Worm (Caenorhabditis elegans): Measurements from ENCODE around the gene egg-2.

Gene egg-2

DNA sequence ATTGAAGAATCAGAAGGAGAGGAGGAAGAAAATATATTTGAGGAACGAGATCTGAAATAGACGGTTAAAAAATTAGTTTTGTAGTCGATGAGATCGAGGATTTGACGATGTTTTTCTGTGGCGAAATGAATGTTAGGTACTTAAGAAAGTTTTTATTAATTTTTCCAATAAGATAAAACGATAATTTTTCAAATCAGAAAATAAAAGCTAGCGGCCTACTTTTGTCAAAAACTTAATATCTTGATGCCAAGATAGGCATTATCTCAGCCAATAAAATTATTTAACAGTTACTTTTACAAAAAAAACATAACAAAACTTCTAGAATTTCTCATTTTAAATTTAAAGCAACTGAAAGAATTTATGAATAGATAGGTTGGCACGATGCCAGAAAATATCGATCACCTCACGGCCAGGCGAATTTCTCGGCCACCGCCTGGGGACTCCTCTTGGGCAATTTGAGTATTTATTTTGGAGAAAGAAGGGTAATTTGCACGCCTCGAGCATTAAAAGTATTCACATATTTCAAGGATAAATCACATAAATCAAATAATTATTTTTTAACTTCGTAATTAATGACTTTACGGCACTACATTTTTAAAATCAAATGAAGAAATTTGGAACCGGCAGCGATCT is 27.4 kb upstream of the egg-2 start, which contains the start of gene fubl-2 (continued):
- peak; percentile 46 for TF ChIP-seq isw-1 (GFP tag; IDR thresholded peaks at IDR 0.05)
- peak; percentile 74 for TF ChIP-seq nhr-20 (tag; optimal IDR thresholded peaks at IDR 0.05)
- no peak for TF ChIP-seq sup-37 (GFP tag; optimal IDR thresholded peaks at IDR 0.05)
- peak; percentile 71 for TF ChIP-seq snu-23 (GFP tag; optimal IDR thresholded peaks at IDR 0.05)
- TF ChIP-seq nhr-76 (tag; optimal IDR thresholded peaks at IDR 0.05): no peak
- TF ChIP-seq ceh-63 (GFP tag; optimal IDR thresholded peaks at IDR 0.05): no peak
- TF ChIP-seq vab-15 (tag; optimal IDR thresholded peaks at IDR 0.05): peak; percentile 51
- peak; percentile 66 for TF ChIP-seq lin-15B (tag; optimal IDR thresholded peaks at IDR 0.05)
- TF ChIP-seq C04F5.9 (tag; optimal IDR thresholded peaks at IDR 0.05): peak; percentile 45
- no peak for TF ChIP-seq lin-39 (tag; optimal IDR thresholded peaks at IDR 0.05)
- peak; percentile 65 for TF ChIP-seq fkh-8 (tag; optimal IDR thresholded peaks at IDR 0.05)
- TF ChIP-seq unc-98 (GFP tag; IDR thresholded peaks at IDR 0.05): no peak; the same call in 1 of the 2 replicates
- TF ChIP-seq ama-1 (optimal IDR thresholded peaks at IDR 0.05): no peak
- peak; percentile 74 for TF ChIP-seq xbp-1 (tag; optimal IDR thresholded peaks at IDR 0.05)
- peak; percentile 83 for TF ChIP-seq nhr-71 (tag; optimal IDR thresholded peaks at IDR 0.05)
- TF ChIP-seq ceh-8 (GFP tag; optimal IDR thresholded peaks at IDR 0.05): no peak
- TF ChIP-seq aha-1 (tag; optimal IDR thresholded peaks at IDR 0.05): no peak
- TF ChIP-seq nhr-77 (tag; optimal IDR thresholded peaks at IDR 0.05): peak; percentile 20
- no peak for TF ChIP-seq tlp-1 (tag; optimal IDR thresholded peaks at IDR 0.05)
- TF ChIP-seq swsn-7 (tag; optimal IDR thresholded peaks at IDR 0.05): peak; percentile 66
- peak; percentile 62 for TF ChIP-seq pax-3 (tag; optimal IDR thresholded peaks at IDR 0.05)
- peak; percentile 6 for TF ChIP-seq skn-1 (tag; optimal IDR thresholded peaks at IDR 0.05)
- peak; percentile 34 for TF ChIP-seq blmp-1 (tag; optimal IDR thresholded peaks at IDR 0.05)
- TF ChIP-seq ceh-82 (tag; optimal IDR thresholded peaks at IDR 0.05): peak; percentile 12 to 45 (median 20)
- TF ChIP-seq efl-1 (optimal IDR thresholded peaks at IDR 0.05): peak; percentile 73 to 74
- TF ChIP-seq efl-1 (GFP tag; optimal IDR thresholded peaks at IDR 0.05 in 1 of 2): peak in 1 of 2 experiments; percentile 51
- TF ChIP-seq ceh-90 (tag; optimal IDR thresholded peaks at IDR 0.05): peak; percentile 52
- peak; percentile 86 for TF ChIP-seq lir-3 (tag; optimal IDR thresholded peaks at IDR 0.05; ENCODE audit: poor library complexity)
- TF ChIP-seq irx-1 (tag; optimal IDR thresholded peaks at IDR 0.05): peak; percentile 51
- TF ChIP-seq zag-1 (tag; optimal IDR thresholded peaks at IDR 0.05): no peak
- no peak for TF ChIP-seq C34B4.2 (tag; optimal IDR thresholded peaks at IDR 0.05)
- TF ChIP-seq aly-2 (tag; optimal IDR thresholded peaks at IDR 0.05): no peak
- TF ChIP-seq fkh-4 (tag; optimal IDR thresholded peaks at IDR 0.05; ENCODE audit: borderline replicate concordance): peak; percentile 54

DNA sequence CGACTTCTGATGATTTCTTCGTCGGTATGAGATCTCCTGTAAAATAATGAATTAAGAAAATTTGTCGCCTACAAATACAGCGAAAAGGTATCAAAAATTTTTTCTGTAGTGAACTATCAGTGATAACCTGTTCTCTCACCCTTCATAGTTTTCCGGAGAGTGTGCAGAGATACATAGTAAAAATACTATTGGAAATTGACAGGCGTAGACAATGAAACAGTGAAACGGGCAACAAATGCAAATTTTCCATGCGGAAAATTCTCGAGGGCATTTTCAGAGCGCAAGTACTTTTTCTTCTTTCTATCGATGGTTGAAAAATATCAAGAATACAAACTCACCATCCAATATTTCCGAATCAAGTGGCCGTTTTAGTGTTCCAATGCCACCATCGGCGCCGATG is 26.8 kb upstream of the egg-2 start:
- TF ChIP-seq elt-2 (tag; optimal IDR thresholded peaks at IDR 0.05): no peak
- peak in 1 of 2 experiments; percentile 13 for TF ChIP-seq efl-1 (optimal IDR thresholded peaks at IDR 0.05)
- TF ChIP-seq efl-1 (GFP tag; optimal IDR thresholded peaks at IDR 0.05 in 1 of 2): peak in 1 of 2 experiments; percentile 91
- no peak for TF ChIP-seq mab-9 (GFP tag; IDR thresholded peaks at IDR 0.05)
- no peak for TF ChIP-seq nhr-20 (tag; optimal IDR thresholded peaks at IDR 0.05)
- no peak for TF ChIP-seq mef-2 (tag; optimal IDR thresholded peaks at IDR 0.05)
- no peak for TF ChIP-seq skn-1 (tag; optimal IDR thresholded peaks at IDR 0.05)
- no peak for TF ChIP-seq mep-1 (tag; optimal IDR thresholded peaks at IDR 0.05)
- TF ChIP-seq sox-4 (tag; optimal IDR thresholded peaks at IDR 0.05): no peak
- TF ChIP-seq ama-1 (optimal IDR thresholded peaks at IDR 0.05): no peak
- no peak for TF ChIP-seq snpc-4 (tag; optimal IDR thresholded peaks at IDR 0.05)
- TF ChIP-seq lin-35 (GFP tag; optimal IDR thresholded peaks at IDR 0.05): peak in 1 of 2 experiments; percentile 32

DNA sequence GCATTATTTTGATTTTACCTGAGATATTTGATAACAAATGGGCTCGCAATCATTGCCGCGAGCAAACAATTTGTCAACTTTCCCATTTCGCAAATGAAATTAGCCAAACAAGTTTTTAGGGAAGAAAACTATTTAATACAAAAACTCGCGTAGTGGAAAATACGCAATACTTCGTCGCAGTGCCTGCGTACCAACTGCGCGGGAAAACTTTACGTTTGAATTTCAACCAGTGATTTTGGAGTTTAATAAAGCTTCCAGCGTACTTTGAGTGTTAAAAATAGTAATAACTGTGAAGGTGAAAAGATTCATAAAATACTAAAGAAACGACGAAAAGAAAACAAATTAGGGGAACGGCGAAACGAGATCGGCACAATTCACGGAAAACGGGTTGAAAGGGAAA is 24.5 kb upstream of the egg-2 start, which contains the start of gene tofu-7:
Gene tofu-7, minus strand, starts transcription at position 111 of the 400 bp plus-strand sequence.
- TF ChIP-seq swsn-7 (tag; optimal IDR thresholded peaks at IDR 0.05): no peak
- peak in 1 of 3 experiments; percentile 44 for TF ChIP-seq dpl-1 (GFP tag; optimal IDR thresholded peaks at IDR 0.05)
- no peak for TF ChIP-seq fkh-4 (tag; optimal IDR thresholded peaks at IDR 0.05; ENCODE audit: borderline replicate concordance)
- peak; percentile 10 to 91 for TF ChIP-seq efl-1 (optimal IDR thresholded peaks at IDR 0.05)
- peak in 1 of 2 experiments; percentile 12 for TF ChIP-seq efl-1 (GFP tag; optimal IDR thresholded peaks at IDR 0.05 in 1 of 2)
- TF ChIP-seq nhr-76 (tag; optimal IDR thresholded peaks at IDR 0.05): no peak

All from whole organism, L1 larva.